Fruit fly (Drosophila melanogaster) whole organism, embryonic: ENCODE measurements around the gene CG6726.

Experiments
- Awh ChIP-seq: fragments of 200-800 bp; sonication (Bioruptor generic); IDR thresholded peaks from 2 replicates; pipeline ENCODE4, ENCODE4 v1.3.6; 2022; ENCODE audit warnings: missing biosample characterization, missing genetic modification characterization
- BtbVII ChIP-seq: fragments of 200-800 bp; sonication (Bioruptor generic); optimal IDR thresholded peaks from 3 replicates; lab custom pipeline; 2017; ENCODE audit warnings: missing biosample characterization, mild to moderate bottlenecking, missing genetic modification characterization
- CG10543 ChIP-seq: fragments of 200-800 bp; sonication (Bioruptor generic); optimal IDR thresholded peaks from 3 replicates; lab custom pipeline; 2017; ENCODE audit warnings: missing biosample characterization, mild to moderate bottlenecking, missing genetic modification characterization, moderate library complexity
- CG11695 ChIP-seq: fragments of 200-800 bp; sonication (Bioruptor generic); IDR thresholded peaks from 3 replicates; pipeline ENCODE4 v1.3.6; 2022; ENCODE audit warnings: missing biosample characterization, missing genetic modification characterization
- CG13424 ChIP-seq: fragments of 200-800 bp; sonication (Bioruptor generic); optimal IDR thresholded peaks from 2 replicates; lab custom pipeline; 2019; ENCODE audit warnings: missing biosample characterization, mild to moderate bottlenecking, missing genetic modification characterization, moderate library complexity
- CG14860 ChIP-seq: fragments of 200-800 bp; sonication (Bioruptor generic); IDR thresholded peaks from 3 replicates; pipeline ENCODE4 v1.3.6; 2022; ENCODE audit warnings: missing biosample characterization, missing genetic modification characterization; ENCODE audit not compliant: partially characterized antibody
- CG15696 ChIP-seq: fragments of 200-800 bp; sonication (Bioruptor generic); optimal IDR thresholded peaks from 2 replicates; lab custom pipeline; 2019; ENCODE audit warnings: missing biosample characterization, mild to moderate bottlenecking, missing genetic modification characterization, moderate library complexity
- CG17361 ChIP-seq: fragments of 200-800 bp; sonication (Bioruptor generic); IDR thresholded peaks from 3 replicates; pipeline ENCODE4 v1.3.6; 2022; ENCODE audit warnings: missing biosample characterization, missing genetic modification characterization
- CG17829 ChIP-seq: fragments of 200-800 bp; optimal IDR thresholded peaks from 2 replicates; lab custom pipeline; 2019; ENCODE audit warnings: missing biosample characterization, mild to moderate bottlenecking, missing genetic modification characterization, moderate library complexity
- CG18764 ChIP-seq: fragments of 200-800 bp; sonication (Bioruptor generic); optimal IDR thresholded peaks from 3 replicates; lab custom pipeline; 2016; ENCODE audit warnings: missing biosample characterization, missing genetic modification characterization
- CG31224 ChIP-seq: fragments of 200-800 bp; sonication (Bioruptor generic); IDR thresholded peaks from 2 replicates; pipeline ENCODE4 v1.3.6; 2022; ENCODE audit warnings: missing biosample characterization, missing genetic modification characterization
- CG34376 ChIP-seq: fragments of 200-800 bp; sonication (Bioruptor generic); optimal IDR thresholded peaks from 2 replicates; lab custom pipeline; 2018; ENCODE audit warnings: missing biosample characterization, mild to moderate bottlenecking, missing genetic modification characterization
- CG4282 ChIP-seq: fragments of 200-800 bp; sonication (Bioruptor generic); optimal IDR thresholded peaks from 2 replicates; lab custom pipeline; 2016; ENCODE audit warnings: missing biosample characterization, missing genetic modification characterization
- CG6254 ChIP-seq: fragments of 200-800 bp; sonication (Bioruptor generic); optimal IDR thresholded peaks from 3 replicates; lab custom pipeline; 2017; ENCODE audit warnings: mild to moderate bottlenecking, missing biosample characterization, missing genetic modification reagents, missing genetic modification characterization
- CG8388 ChIP-seq: fragments of 200-800 bp; sonication (Bioruptor generic); optimal IDR thresholded peaks from 2 replicates; lab custom pipeline; 2019; ENCODE audit warnings: missing biosample characterization, mild to moderate bottlenecking, missing genetic modification characterization, moderate library complexity
- CG9437 ChIP-seq: fragments of 200-800 bp; sonication (Bioruptor generic); optimal IDR thresholded peaks from 2 replicates; lab custom pipeline; 2018; ENCODE audit warnings: missing biosample characterization, mild to moderate bottlenecking, missing genetic modification characterization
- CoRest ChIP-seq: fragments of 200-800 bp; sonication (Bioruptor generic); optimal IDR thresholded peaks from 3 replicates; lab custom pipeline; 2018; ENCODE audit warnings: missing biosample characterization, mild to moderate bottlenecking, missing genetic modification characterization, moderate library complexity
- Dll ChIP-seq: fragments of 200-800 bp; sonication (Bioruptor generic); IDR thresholded peaks from 4 replicates; pipeline ENCODE4 v1.3.6; 2022; ENCODE audit warnings: missing biosample characterization, missing genetic modification characterization; ENCODE audit not compliant: partially characterized antibody
- E2f2 ChIP-seq: fragments of 200-800 bp; sonication (Bioruptor generic); IDR thresholded peaks from 2 replicates; pipeline ENCODE4 v1.3.6; 2022; ENCODE audit warnings: missing biosample characterization, missing genetic modification characterization
- Fer1 ChIP-seq: fragments of 200-800 bp; sonication (Bioruptor generic); optimal IDR thresholded peaks from 2 replicates; lab custom pipeline; 2017; ENCODE audit warnings: missing biosample characterization, mild to moderate bottlenecking, missing genetic modification characterization
- HLH3B ChIP-seq: fragments of 200-800 bp; sonication (Bioruptor generic); IDR thresholded peaks from 2 replicates; pipeline ENCODE4 v1.3.6; 2022; ENCODE audit warnings: missing biosample characterization, missing genetic modification characterization
- Nf-YC ChIP-seq: fragments of 200-800 bp; optimal IDR thresholded peaks from 3 replicates; lab custom pipeline; 2019; ENCODE audit warnings: missing biosample characterization, mild to moderate bottlenecking, missing genetic modification characterization, moderate library complexity
- Optix ChIP-seq: fragments of 200-800 bp; sonication (Bioruptor generic); IDR thresholded peaks from 3 replicates; pipeline ENCODE4 v1.3.6; 2022; ENCODE audit warnings: missing biosample characterization, missing genetic modification characterization
- Pdp1 ChIP-seq, 2 experiments: fragments of 200-800 bp; sonication (Bioruptor generic); optimal IDR thresholded peaks; 3 replicates each; lab custom pipeline; 2016; ENCODE audit warnings: missing biosample characterization in 2 of 2, missing genetic modification characterization in 2 of 2, mild to moderate bottlenecking in 1 of 2, moderate library complexity in 1 of 2
- Ravus ChIP-seq: fragments of 200-800 bp; sonication (Bioruptor generic); IDR thresholded peaks from 2 replicates; pipeline ENCODE4 v1.3.6; 2022; ENCODE audit warnings: missing biosample characterization, missing genetic modification characterization
- Rfx ChIP-seq: fragments of 200-800 bp; sonication (Bioruptor generic); IDR thresholded peaks from 2 replicates; pipeline ENCODE4 v1.3.6; 2022; ENCODE audit warnings: missing biosample characterization, missing genetic modification characterization
- Ssrp ChIP-seq: fragments of 200-800 bp; sonication (Bioruptor generic); optimal IDR thresholded peaks from 2 replicates; lab custom pipeline; 2018; ENCODE audit warnings: missing biosample characterization, mild to moderate bottlenecking, missing genetic modification characterization, moderate library complexity
- amos ChIP-seq: fragments of 200-800 bp; sonication (Bioruptor generic); IDR thresholded peaks from 2 replicates; pipeline ENCODE4 v1.3.6; 2022; ENCODE audit warnings: missing biosample characterization, missing genetic modification characterization; ENCODE audit not compliant: partially characterized antibody
- cg ChIP-seq: fragments of 200-800 bp; sonication (Bioruptor generic); optimal IDR thresholded peaks from 3 replicates; lab custom pipeline; 2019; ENCODE audit warnings: missing biosample characterization, mild to moderate bottlenecking, missing genetic modification characterization, moderate library complexity
- chif ChIP-seq, 2 experiments: fragments of 200-800 bp; sonication (Bioruptor generic); optimal IDR thresholded peaks; 3 replicates each; lab custom pipeline; 2016; ENCODE audit warnings: missing biosample characterization in 2 of 2, missing genetic modification characterization in 2 of 2
- cwo ChIP-seq: fragments of 200-800 bp; sonication (Bioruptor generic); optimal IDR thresholded peaks from 3 replicates; lab custom pipeline; 2017; ENCODE audit warnings: missing biosample characterization, missing genetic modification characterization, mild to moderate bottlenecking, moderate library complexity, missing genetic modification reagents
- fd64A ChIP-seq: fragments of 200-800 bp; sonication (Bioruptor generic); optimal IDR thresholded peaks from 3 replicates; lab custom pipeline; 2018; ENCODE audit warnings: missing biosample characterization, mild to moderate bottlenecking, missing genetic modification characterization
- grau ChIP-seq: fragments of 200-800 bp; optimal IDR thresholded peaks from 3 replicates; lab custom pipeline; 2019; ENCODE audit warnings: missing biosample characterization, mild to moderate bottlenecking, missing genetic modification characterization, moderate library complexity
- grn ChIP-seq: fragments of 200-800 bp; sonication (Bioruptor generic); optimal IDR thresholded peaks from 3 replicates; lab custom pipeline; 2017; ENCODE audit warnings: missing biosample characterization, missing genetic modification characterization
- hb ChIP-seq: fragments of 200-800 bp; sonication (Bioruptor generic); IDR thresholded peaks from 3 replicates; pipeline ENCODE4 v1.3.6; 2022; ENCODE audit warnings: missing biosample characterization, missing genetic modification characterization; ENCODE audit not compliant: partially characterized antibody
- her ChIP-seq: fragments of 200-800 bp; sonication (Bioruptor generic); optimal IDR thresholded peaks from 2 replicates; lab custom pipeline; 2016; ENCODE audit warnings: missing biosample characterization, missing genetic modification characterization
- hkb ChIP-seq, 2 experiments: fragments of 200-800 bp in 1 of 2; fragments of >200 bp in 1 of 2; sonication (Bioruptor generic) in 1 of 2; IDR thresholded peaks in 1 of 2; optimal IDR thresholded peaks in 1 of 2; 2 replicates each; pipeline versions ENCODE4 v1.3.6 to Lab custom; 2017 to 2022; ENCODE audit warnings: missing biosample characterization in 1 of 2, missing genetic modification characterization in 1 of 2
- mam ChIP-seq: fragments of 200-800 bp; sonication (Bioruptor generic); optimal IDR thresholded peaks from 3 replicates; lab custom pipeline; 2016; ENCODE audit warnings: missing biosample characterization, missing genetic modification characterization
- mirr ChIP-seq: fragments of 200-800 bp; sonication (Bioruptor generic); optimal IDR thresholded peaks from 3 replicates; lab custom pipeline; 2018; ENCODE audit warnings: missing biosample characterization, mild to moderate bottlenecking, missing genetic modification characterization
- nmo ChIP-seq: fragments of 200-800 bp; sonication (Bioruptor generic); optimal IDR thresholded peaks from 2 replicates; lab custom pipeline; 2018; ENCODE audit warnings: missing biosample characterization, mild to moderate bottlenecking, missing genetic modification characterization, moderate library complexity
- psq ChIP-seq: fragments of 200-800 bp; sonication (Bioruptor generic); optimal IDR thresholded peaks from 2 replicates; lab custom pipeline; 2017; ENCODE audit warnings: missing biosample characterization, missing genetic modification characterization
- sd ChIP-seq: fragments of 200-800 bp; sonication (Bioruptor generic); optimal IDR thresholded peaks from 3 replicates; lab custom pipeline; 2018; ENCODE audit warnings: missing biosample characterization, mild to moderate bottlenecking, missing genetic modification characterization, moderate library complexity
- sug ChIP-seq: fragments of 200-800 bp; optimal IDR thresholded peaks from 2 replicates; lab custom pipeline; 2019; ENCODE audit warnings: missing biosample characterization, mild to moderate bottlenecking, missing genetic modification characterization, moderate library complexity
- trem ChIP-seq: fragments of 200-800 bp; optimal IDR thresholded peaks from 3 replicates; lab custom pipeline; 2019; ENCODE audit warnings: missing biosample characterization, mild to moderate bottlenecking, missing genetic modification characterization, moderate library complexity
- vnd ChIP-seq: fragments of 200-800 bp; sonication (Bioruptor generic); IDR thresholded peaks from 3 replicates; pipeline ENCODE4 v1.3.6; 2022; ENCODE audit warnings: missing biosample characterization, missing genetic modification characterization; ENCODE audit not compliant: partially characterized antibody
- wor ChIP-seq: fragments of 200-800 bp; sonication (Bioruptor generic); IDR thresholded peaks from 2 replicates; pipeline ENCODE4 v1.3.6; 2022; ENCODE audit warnings: missing biosample characterization, missing genetic modification characterization
- yki ChIP-seq: fragments of >200 bp; optimal IDR thresholded peaks from 3 replicates; lab custom pipeline; 2018
- z ChIP-seq: fragments of 200-800 bp; sonication (Bioruptor generic); IDR thresholded peaks from 3 replicates; pipeline ENCODE4 v1.3.6; 2022; ENCODE audit warnings: missing biosample characterization, missing genetic modification characterization

The CG6726 gene

DNA sequence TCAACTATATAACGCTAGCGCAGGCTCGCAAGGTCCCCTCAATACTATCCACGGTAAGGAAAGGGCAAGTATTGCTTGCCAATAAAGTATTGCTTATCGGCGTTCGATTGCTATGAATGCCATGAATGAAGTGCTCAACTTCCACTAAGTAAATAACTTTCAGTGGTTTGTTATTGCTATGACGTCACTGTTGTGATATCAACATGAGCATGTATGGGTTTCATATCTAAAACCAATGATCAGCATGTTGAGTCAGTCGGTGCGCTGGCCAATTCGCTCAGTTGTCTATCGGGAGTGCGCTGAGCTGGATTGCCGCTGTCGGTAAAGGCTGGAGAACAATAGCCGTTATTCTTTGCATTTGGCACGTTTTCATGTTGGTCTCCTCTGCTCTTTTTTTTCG is 29.4 kb downstream of the CG6726 start:
- TF ChIP-seq vnd (GFP tag; lab: Robert Waterston, UW) (0 out of 3 replicates have a peak, but pooled peaks have one; percentile 10), Nf-YC (peak; percentile 54), grn (peak; percentile 64), CG4282 (GFP tag; lab: Kevin White, UChicago) (no peak), CG15696 (tag; lab: Kevin White, UChicago) (no peak), cwo (GFP tag; lab: Kevin White, UChicago) (peak; percentile 47), mirr (GFP tag; lab: Kevin White, UChicago) (peak; percentile 77), z (GFP tag; lab: Robert Waterston, UW) (0 out of 3 replicates have a peak, but pooled peaks have one; percentile 42), CG34376 (peak; percentile 76), BtbVII (GFP tag; lab: Kevin White, UChicago) (peak; percentile 95), amos (no peak), Rfx (GFP tag; lab: Robert Waterston, UW) (no peak), sug (tag; lab: Kevin White, UChicago) (peak; percentile 43), sd (tag; lab: Kevin White, UChicago) (peak; percentile 32), CG10543 (peak; percentile 18), cg (GFP tag; lab: Kevin White, UChicago) (peak; percentile 20), Fer1 (GFP tag; lab: Kevin White, UChicago) (peak; percentile 1), CG17829 (tag; lab: Kevin White, UChicago) (no peak), fd64A (GFP tag; lab: Kevin White, UChicago) (no peak)

DNA sequence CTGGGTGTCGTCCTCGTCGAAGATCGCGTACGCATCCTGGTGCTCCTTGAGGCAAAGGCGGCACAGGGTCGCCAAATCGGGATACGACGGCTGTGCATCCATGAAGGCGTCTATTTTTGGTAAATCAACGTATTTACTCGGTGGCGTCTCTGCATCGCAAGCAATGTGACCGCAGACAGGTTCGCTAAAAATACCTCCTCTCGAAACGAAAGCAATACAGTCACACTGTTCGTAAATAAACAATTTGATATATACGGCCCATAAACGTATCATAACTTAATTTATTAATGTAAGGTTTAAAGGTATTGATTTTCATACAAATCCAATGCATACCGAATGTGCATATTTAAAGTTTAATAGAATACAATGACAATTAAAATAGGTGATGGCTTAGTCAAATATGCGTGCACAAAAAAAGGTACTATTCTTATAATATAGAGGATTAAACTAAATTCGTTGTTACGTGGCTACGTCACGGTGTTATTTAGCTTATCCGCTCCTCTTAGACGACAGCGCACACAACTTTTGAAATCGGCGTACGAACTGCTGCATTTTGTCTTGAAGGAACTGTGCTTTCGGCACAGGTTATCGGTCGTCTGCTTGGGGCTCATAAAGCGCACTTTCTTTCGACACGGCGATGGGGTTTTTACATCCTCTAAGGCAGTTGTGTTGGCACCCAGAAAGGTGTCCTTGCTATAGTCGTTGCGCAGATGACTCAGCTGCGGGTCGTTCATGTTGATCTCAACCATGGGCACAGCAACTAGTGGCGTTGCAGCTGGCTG is 34.9 kb downstream of the CG6726 start, which contains the start of gene CG31365:
Gene CG31365, minus strand, starts transcription at position 182 of the 782 bp plus-strand sequence.
- TF ChIP-seq CG11695 (GFP tag; lab: Robert Waterston, UW) (no peak), HLH3B (GFP tag; lab: Robert Waterston, UW) (no peak), Awh (GFP tag; lab: Robert Waterston, UW) (no peak), Dll (peak; percentile 15; the same call in 1 of the 4 replicates), CG6254 (GFP tag; lab: Kevin White, UChicago) (no peak), trem (tag; lab: Kevin White, UChicago) (peak; percentile 48), nmo (peak; percentile 8), Ssrp (tag; lab: Kevin White, UChicago) (no peak), chif (GFP tag; optimal IDR thresholded peaks at IDR 0.05; lab: Kevin White, UChicago) (no peak), CG13424 (tag; lab: Kevin White, UChicago) (no peak), hkb (optimal IDR thresholded peaks at IDR 0.05; lab: Kevin White, UChicago) (no peak), hkb (GFP tag; IDR thresholded peaks at IDR 0.05; lab: Robert Waterston, UW) (no peak), CG18764 (GFP tag; lab: Kevin White, UChicago) (no peak), E2f2 (GFP tag; lab: Robert Waterston, UW) (peak; percentile 46), wor (no peak), CG17361 (GFP tag; lab: Robert Waterston, UW) (no peak), CG9437 (GFP tag; lab: Kevin White, UChicago) (peak; percentile 68), her (no peak), Pdp1 (GFP tag; optimal IDR thresholded peaks at IDR 0.05; lab: Kevin White, UChicago) (peak in 1 of 2 experiments; percentile 11), mam (GFP tag; lab: Kevin White, UChicago) (no peak), CoRest (no peak), psq (GFP tag; lab: Kevin White, UChicago) (no peak), CG8388 (GFP tag; lab: Kevin White, UChicago) (peak; percentile 33), Ravus (GFP tag; lab: Robert Waterston, UW) (no peak), grau (tag; lab: Kevin White, UChicago) (no peak), hb (GFP tag; lab: Robert Waterston, UW) (no peak), CG14860 (GFP tag; lab: Robert Waterston, UW) (no peak), yki (lab: Kevin White, UChicago) (no peak), CG31224 (GFP tag; lab: Robert Waterston, UW) (no peak), Optix (GFP tag; lab: Robert Waterston, UW) (no peak)
